Worm (Caenorhabditis elegans) whole organism, early embryonic: ENCODE measurements around the gene skr-18.

ENCODE experiments used
- B0310.2 ChIP-seq: sonication (generic microtip); optimal IDR thresholded peaks from 2 replicates; lab custom pipeline; 2016; ENCODE audit warnings: mild to moderate bottlenecking, missing genetic modification characterization, missing compliant biosample characterization
- aly-1 ChIP-seq: sonication (generic microtip); optimal IDR thresholded peaks from 2 replicates; lab custom pipeline; 2016; ENCODE audit warnings: missing genetic modification characterization, missing compliant biosample characterization
- ama-1 ChIP-seq: fragments of 150-350 bp; optimal IDR thresholded peaks from 2 replicates; lab custom pipeline; 2014
- ceh-13 ChIP-seq: fragments of 200-800 bp; sonication (Bioruptor generic); optimal IDR thresholded peaks from 2 replicates; lab custom pipeline; 2018; ENCODE audit warnings: mild to moderate bottlenecking, missing genetic modification characterization, missing compliant biosample characterization
- ceh-36 ChIP-seq: sonication (generic microtip); optimal IDR thresholded peaks from 2 replicates; lab custom pipeline; 2016; ENCODE audit warnings: missing genetic modification characterization, inconsistent platforms, missing compliant biosample characterization
- ets-7 ChIP-seq: sonication (generic microtip); optimal IDR thresholded peaks from 2 replicates; lab custom pipeline; 2016; ENCODE audit warnings: missing genotype, missing genetic modification characterization, missing compliant biosample characterization
- flt-1 ChIP-seq: fragments of 200-800 bp; sonication (Bioruptor generic); IDR thresholded peaks from 2 replicates; pipeline ENCODE4 v1.3.6; 2022; ENCODE audit warnings: missing genetic modification characterization, missing compliant biosample characterization
- hmbx-1 ChIP-seq: sonication (generic microtip); optimal IDR thresholded peaks from 2 replicates; lab custom pipeline; 2016; ENCODE audit warnings: mild to moderate bottlenecking, missing genetic modification characterization, missing compliant biosample characterization
- hmg-4 ChIP-seq: fragments of 200-800 bp; sonication (Bioruptor generic); optimal IDR thresholded peaks from 2 replicates; lab custom pipeline; 2018; ENCODE audit warnings: mild to moderate bottlenecking, missing genetic modification characterization, missing compliant biosample characterization
- pes-1 ChIP-seq: fragments of 200-800 bp; sonication (Bioruptor generic); IDR thresholded peaks from 2 replicates; pipeline ENCODE4 v1.3.6; 2022; ENCODE audit warnings: missing genetic modification reagents, missing genetic modification characterization, missing compliant biosample characterization
- scrt-1 ChIP-seq: fragments of 200-800 bp; sonication (Bioruptor generic); IDR thresholded peaks from 2 replicates; pipeline ENCODE4 v1.3.6; 2022; ENCODE audit warnings: missing genetic modification characterization, missing compliant biosample characterization
- sea-1 ChIP-seq: fragments of 200-800 bp; sonication (Bioruptor generic); conservative IDR thresholded peaks from 2 replicates; pipeline ENCODE4 v1.3.6; 2022; ENCODE audit warnings: missing genetic modification characterization, missing compliant biosample characterization
- tbx-11 ChIP-seq: fragments of 200-800 bp; sonication (Bioruptor generic); IDR thresholded peaks from 2 replicates; pipeline ENCODE4 v1.3.6; 2022; ENCODE audit warnings: missing genetic modification characterization, missing compliant biosample characterization
- tra-4 ChIP-seq: sonication (generic microtip); optimal IDR thresholded peaks from 2 replicates; lab custom pipeline; 2017; ENCODE audit warnings: missing genetic modification characterization, missing compliant biosample characterization

- no peak for TF ChIP-seq ama-1 (lab: Kevin White, UChicago)
- TF ChIP-seq hmbx-1 (tag; lab: Kevin White, UChicago): no peak
- TF ChIP-seq flt-1: no peak
- no peak for TF ChIP-seq tra-4 (tag; lab: Kevin White, UChicago)
- no peak for TF ChIP-seq tbx-11 (GFP tag; lab: Robert Waterston, UW)
- no peak for TF ChIP-seq B0310.2 (tag; lab: Kevin White, UChicago)
- no peak for TF ChIP-seq scrt-1 (GFP tag; lab: Robert Waterston, UW)
- no peak for TF ChIP-seq ceh-13 (GFP tag; lab: Kevin White, UChicago)
- no peak for TF ChIP-seq ets-7 (tag; lab: Kevin White, UChicago)
- TF ChIP-seq aly-1 (tag; lab: Kevin White, UChicago): no peak
- TF ChIP-seq hmg-4 (GFP tag; lab: Kevin White, UChicago): no peak
- TF ChIP-seq ceh-36 (tag; lab: Kevin White, UChicago): no peak
- no peak for TF ChIP-seq sea-1 (GFP tag; lab: Robert Waterston, UW)
- TF ChIP-seq pes-1 (GFP tag; lab: Robert Waterston, UW): no peak
Measured at ce11 chrIV:794275-794674, 958 bp downstream of the skr-18 start, which contains the start of gene F56B3.4.
